Worm (Caenorhabditis elegans) whole organism, L1 larva: Measurements from ENCODE around the gene sma-10.
A peak's percentile ranks its signal among the peaks of the same experiment; 100 is the strongest.
"Not testable (repeated sequence)": the region's sequence is repeated elsewhere in the genome, so short reads cannot be mapped to it uniquely, and the experiment has no call there.

ENCODE experiments used
- C04F5.9 ChIP-seq: sonication (generic microtip); optimal IDR thresholded peaks from 2 replicates; lab custom pipeline; 2016; ENCODE audit warnings: missing genetic modification characterization, missing compliant biosample characterization
- F16B12.6 ChIP-seq: fragments of 150-350 bp; optimal IDR thresholded peaks from 2 replicates; lab custom pipeline; 2014; ENCODE audit warnings: missing biosample characterization, missing genetic modification characterization
- Y116A8C.19 ChIP-seq: sonication (generic microtip); optimal IDR thresholded peaks from 2 replicates; lab custom pipeline; 2016; ENCODE audit warnings: missing compliant biosample characterization, missing genetic modification characterization, borderline replicate concordance
- ama-1 ChIP-seq: fragments of 150-350 bp; optimal IDR thresholded peaks from 2 replicates; lab custom pipeline; 2014
- ceh-82 ChIP-seq, 3 experiments: fragments of 150-350 bp in 1 of 3; sonication (generic microtip) in 2 of 3; optimal IDR thresholded peaks; 2 replicates each; lab custom pipeline; 2014 to 2017; ENCODE audit warnings: missing biosample characterization in 3 of 3, missing genetic modification characterization in 3 of 3
- ceh-88 ChIP-seq: fragments of 200-800 bp; sonication (Bioruptor generic); IDR thresholded peaks from 2 replicates; pipeline ENCODE4 v1.3.6; 2022; ENCODE audit warnings: missing genetic modification characterization, missing compliant biosample characterization
- ces-1 ChIP-seq: fragments of 150-350 bp; optimal IDR thresholded peaks from 2 replicates; lab custom pipeline; 2014; ENCODE audit warnings: missing biosample characterization, missing genetic modification reagents, missing genetic modification characterization
- efl-1 ChIP-seq, 4 experiments: fragments of 150-350 bp; optimal IDR thresholded peaks in 3 of 4; peaks in 1 of 4; 1 replicate in 1 of 4; 2 replicates in 3 of 4; lab custom pipeline; 2014; ENCODE audit warnings: missing biosample characterization in 2 of 4, missing genetic modification characterization in 2 of 4, missing genetic modification reagents in 2 of 4
- egl-13 ChIP-seq: sonication (generic microtip); optimal IDR thresholded peaks from 2 replicates; lab custom pipeline; 2016; ENCODE audit warnings: missing genotype, missing genetic modification reagents, missing genetic modification characterization, missing compliant biosample characterization
- ets-5 ChIP-seq: fragments of 200-800 bp; sonication (Bioruptor generic); IDR thresholded peaks from 2 replicates; pipeline ENCODE4 v1.3.6; 2022; ENCODE audit warnings: missing genetic modification characterization, missing compliant biosample characterization
- fos-1 ChIP-seq: fragments of 150-350 bp; optimal IDR thresholded peaks from 2 replicates; lab custom pipeline; 2014; ENCODE audit warnings: missing biosample characterization, missing genetic modification characterization
- grh-1 ChIP-seq: fragments of 200-800 bp; sonication (Bioruptor generic); IDR thresholded peaks from 2 replicates; pipeline ENCODE4 v1.3.6; 2022; ENCODE audit warnings: missing genetic modification reagents, missing genetic modification characterization, missing compliant biosample characterization
- hlh-4 ChIP-seq: sonication (generic microtip); optimal IDR thresholded peaks from 2 replicates; lab custom pipeline; 2016; ENCODE audit warnings: mild to moderate bottlenecking, missing genetic modification characterization, missing compliant biosample characterization
- hpl-2 ChIP-seq: fragments of 150-350 bp; optimal IDR thresholded peaks from 2 replicates; lab custom pipeline; 2014; ENCODE audit warnings: missing biosample characterization, missing genetic modification reagents, missing genetic modification characterization
- lin-13 ChIP-seq: fragments of 150-350 bp; optimal IDR thresholded peaks from 2 replicates; lab custom pipeline; 2014; ENCODE audit warnings: missing biosample characterization, missing genetic modification reagents, missing genetic modification characterization
- lin-14 ChIP-seq: fragments of 200-800 bp; sonication (Bioruptor generic); optimal IDR thresholded peaks from 2 replicates; lab custom pipeline; 2018; ENCODE audit warnings: mild to moderate bottlenecking, missing genetic modification characterization, moderate library complexity, missing compliant biosample characterization
- lin-35 ChIP-seq, 2 experiments: fragments of 150-350 bp; optimal IDR thresholded peaks; 2 replicates each; lab custom pipeline; 2014; ENCODE audit warnings: missing biosample characterization in 2 of 2, missing genetic modification characterization in 2 of 2, missing genetic modification reagents in 2 of 2
- lsy-2 ChIP-seq, 2 experiments: fragments of 150-350 bp; optimal IDR thresholded peaks; 2 replicates each; lab custom pipeline; 2014; ENCODE audit warnings: missing biosample characterization in 2 of 2, missing genetic modification characterization in 2 of 2
- mdl-1 ChIP-seq, 2 experiments: fragments of 150-350 bp; optimal IDR thresholded peaks; 2 replicates each; lab custom pipeline; 2014 to 2017; ENCODE audit warnings: missing biosample characterization in 2 of 2, missing genetic modification characterization in 2 of 2, inconsistent platforms in 1 of 2
- nhr-11 ChIP-seq: fragments of 150-350 bp; optimal IDR thresholded peaks from 2 replicates; lab custom pipeline; 2014; ENCODE audit warnings: missing biosample characterization, missing genetic modification characterization
- nhr-12 ChIP-seq: sonication (generic microtip); optimal IDR thresholded peaks from 2 replicates; lab custom pipeline; 2017; ENCODE audit warnings: missing biosample characterization, missing genetic modification characterization
- nhr-19 ChIP-seq: fragments of 200-800 bp; sonication (Bioruptor generic); conservative IDR thresholded peaks from 2 replicates; pipeline ENCODE4 v1.3.6; 2022; ENCODE audit warnings: missing genetic modification characterization, missing compliant biosample characterization
- nhr-28 ChIP-seq: fragments of 150-350 bp; optimal IDR thresholded peaks from 2 replicates; lab custom pipeline; 2014; ENCODE audit warnings: missing biosample characterization, missing genetic modification characterization
- nhr-47 ChIP-seq: sonication (generic microtip); optimal IDR thresholded peaks from 2 replicates; lab custom pipeline; 2016; ENCODE audit warnings: mild to moderate bottlenecking, missing genetic modification characterization, moderate library complexity, missing compliant biosample characterization
- nhr-77 ChIP-seq: fragments of 150-350 bp; optimal IDR thresholded peaks from 2 replicates; lab custom pipeline; 2014; ENCODE audit warnings: missing biosample characterization, missing genetic modification characterization
- pax-3 ChIP-seq: fragments of 200-800 bp; sonication (Bioruptor generic); optimal IDR thresholded peaks from 2 replicates; lab custom pipeline; 2018; ENCODE audit warnings: mild to moderate bottlenecking, missing genetic modification characterization, moderate library complexity, missing compliant biosample characterization
- rnt-1 ChIP-seq: sonication (generic microtip); optimal IDR thresholded peaks from 2 replicates; lab custom pipeline; 2016; ENCODE audit warnings: mild to moderate bottlenecking, missing genetic modification characterization, moderate library complexity, missing compliant biosample characterization
- skn-1 ChIP-seq: fragments of 150-350 bp; optimal IDR thresholded peaks from 2 replicates; lab custom pipeline; 2014; ENCODE audit warnings: missing biosample characterization, missing genetic modification characterization
- snu-23 ChIP-seq: sonication (generic microtip); optimal IDR thresholded peaks from 2 replicates; lab custom pipeline; 2016; ENCODE audit warnings: missing genetic modification characterization, missing compliant biosample characterization
- tbx-2 ChIP-seq: sonication (generic microtip); optimal IDR thresholded peaks from 2 replicates; lab custom pipeline; 2016; ENCODE audit warnings: missing genetic modification characterization, missing compliant biosample characterization
- tlp-1 ChIP-seq: fragments of 150-350 bp; optimal IDR thresholded peaks from 2 replicates; lab custom pipeline; 2014; ENCODE audit warnings: missing biosample characterization, missing genetic modification characterization
- unc-130 ChIP-seq: fragments of 150-350 bp; optimal IDR thresholded peaks from 2 replicates; lab custom pipeline; 2017; ENCODE audit warnings: missing biosample characterization, missing genetic modification characterization, inconsistent platforms
- unc-30 ChIP-seq: sonication (generic microtip); optimal IDR thresholded peaks from 2 replicates; lab custom pipeline; 2017; ENCODE audit warnings: missing biosample characterization, missing genetic modification characterization
- unc-86 ChIP-seq: sonication (generic microtip); optimal IDR thresholded peaks from 2 replicates; lab custom pipeline; 2016; ENCODE audit warnings: missing genetic modification characterization, missing compliant biosample characterization
- ztf-11 ChIP-seq, 2 experiments: sonication (generic microtip); optimal IDR thresholded peaks; 2 replicates each; lab custom pipeline; 2016 to 2017; ENCODE audit warnings: missing genetic modification characterization in 2 of 2, missing biosample characterization in 1 of 2, missing compliant biosample characterization in 1 of 2
- ztf-4 ChIP-seq: fragments of 150-350 bp; optimal IDR thresholded peaks from 2 replicates; lab custom pipeline; 2014; ENCODE audit warnings: missing biosample characterization, missing genetic modification characterization

sma-10 gene

ce11 chrIV:274185-274584 lies at the start of gene sma-10 (continued):
- peak in 1 of 2 experiments; percentile 62 for TF ChIP-seq lsy-2 (tag; optimal IDR thresholded peaks at IDR 0.05; lab: Kevin White, UChicago)
- no peak for TF ChIP-seq tlp-1 (tag; lab: Kevin White, UChicago)
- no peak for TF ChIP-seq nhr-12 (tag; lab: Kevin White, UChicago)
- TF ChIP-seq F16B12.6 (tag; lab: Kevin White, UChicago) = no peak
- no peak for TF ChIP-seq ztf-4 (tag; lab: Kevin White, UChicago)
- TF ChIP-seq lin-13 (GFP tag; lab: Kevin White, UChicago) = no peak
- no peak for TF ChIP-seq hpl-2 (GFP tag; lab: Kevin White, UChicago)
- TF ChIP-seq unc-30 (tag; lab: Kevin White, UChicago) = no peak
- no peak for TF ChIP-seq ceh-82 (tag; optimal IDR thresholded peaks at IDR 0.05; lab: Kevin White, UChicago)
- TF ChIP-seq hlh-4 (tag; lab: Kevin White, UChicago) = no peak
- no peak for TF ChIP-seq ets-5
- TF ChIP-seq fos-1 (tag; lab: Kevin White, UChicago) = no peak
- no peak for TF ChIP-seq nhr-47 (tag; lab: Kevin White, UChicago)
- peak; percentile 68 for TF ChIP-seq lin-14
- peak in 1 of 2 experiments; percentile 56 for TF ChIP-seq mdl-1 (tag; optimal IDR thresholded peaks at IDR 0.05; lab: Kevin White, UChicago)
- no peak for TF ChIP-seq ama-1 (lab: Kevin White, UChicago)
- TF ChIP-seq tbx-2 (tag; lab: Kevin White, UChicago) = peak; percentile 1
- TF ChIP-seq nhr-77 (tag; lab: Kevin White, UChicago) = peak; percentile 31
- no peak for TF ChIP-seq ztf-11 (tag; optimal IDR thresholded peaks at IDR 0.05; lab: Kevin White, UChicago)
- no peak for TF ChIP-seq skn-1 (tag; lab: Kevin White, UChicago)
- TF ChIP-seq lin-35 (GFP tag; optimal IDR thresholded peaks at IDR 0.05; lab: Kevin White, UChicago) = peak in 1 of 2 experiments; percentile 72
- no peak for TF ChIP-seq grh-1 (GFP tag; lab: Robert Waterston, UW)
- no peak for TF ChIP-seq nhr-11
- no peak for TF ChIP-seq egl-13 (tag; lab: Kevin White, UChicago)
- no peak for TF ChIP-seq ceh-88 (GFP tag; lab: Robert Waterston, UW)
- TF ChIP-seq snu-23 (GFP tag; lab: Kevin White, UChicago) = peak; percentile 55
- TF ChIP-seq unc-86 (tag; lab: Kevin White, UChicago) = no peak
- no peak for TF ChIP-seq Y116A8C.19 (tag; lab: Kevin White, UChicago)
- TF ChIP-seq nhr-28 (tag; lab: Kevin White, UChicago) = no peak
- peak in 1 of 2 experiments; percentile 22 for TF ChIP-seq efl-1 (optimal IDR thresholded peaks at IDR 0.05; lab: Kevin White, UChicago)
- TF ChIP-seq efl-1 (GFP tag; optimal IDR thresholded peaks at IDR 0.05 in 1 of 2; lab: Kevin White, UChicago) = peak in 1 of 2 experiments; percentile 32
- TF ChIP-seq nhr-19 (GFP tag; lab: Robert Waterston, UW) = peak; percentile 24; the same call in 1 of the 2 replicates

ce11 chrIV:230714-231113 lies 43.5 kb upstream of the sma-10 start:
- TF ChIP-seq efl-1 (optimal IDR thresholded peaks at IDR 0.05; lab: Kevin White, UChicago) = not testable (repeated sequence)
- TF ChIP-seq efl-1 (GFP tag; optimal IDR thresholded peaks at IDR 0.05 in 1 of 2; lab: Kevin White, UChicago) = peak in 1 of 2 experiments; percentile 17

- TF ChIP-seq tbx-2 (tag; lab: Kevin White, UChicago) (no peak), C04F5.9 (no peak), ces-1 (GFP tag; lab: Kevin White, UChicago) (no peak), pax-3 (tag; lab: Kevin White, UChicago) (no peak), rnt-1 (tag; lab: Kevin White, UChicago) (no peak)
- TF ChIP-seq, all 84 proteins: peak for 0
These were observed 42.5 kb upstream of the sma-10 start, which contains the start of gene gtf-2H1 for ce11 chrIV:231673-232072. Gene gtf-2H1 (minus strand): TSS chrIV:231773.

ce11 chrIV:236138-236537 lies 38.1 kb upstream of the sma-10 start:
- no peak for TF ChIP-seq unc-130 (tag; lab: Kevin White, UChicago)
